Worm (Caenorhabditis elegans) whole organism, mixed stage, embryonic: Measurements from ENCODE around the gene K09D9.1.

ENCODE experiments used
- M03D4.4 ChIP-seq: sonication (generic microtip); optimal IDR thresholded peaks from 2 replicates; lab custom pipeline; 2017; ENCODE audit warnings: mild to moderate bottlenecking, missing genetic modification characterization, missing compliant biosample characterization
- bed-3 ChIP-seq: fragments of 200-800 bp; sonication (Bioruptor generic); optimal IDR thresholded peaks from 3 replicates; lab custom pipeline; 2018; ENCODE audit warnings: mild to moderate bottlenecking, missing genetic modification characterization, moderate library complexity, missing compliant biosample characterization
- blmp-1 ChIP-seq: fragments of 150-350 bp; optimal IDR thresholded peaks from 2 replicates; lab custom pipeline; 2014; ENCODE audit warnings: missing biosample characterization, missing genetic modification characterization
- ceh-39 ChIP-seq: fragments of 150-350 bp; optimal IDR thresholded peaks from 2 replicates; lab custom pipeline; 2014; ENCODE audit warnings: missing biosample characterization, missing genetic modification characterization
- ceh-43 ChIP-seq: fragments of 200-800 bp; sonication (Bioruptor generic); optimal IDR thresholded peaks from 2 replicates; lab custom pipeline; 2018; ENCODE audit warnings: mild to moderate bottlenecking, missing genetic modification characterization, moderate library complexity, missing compliant biosample characterization
- ces-1 ChIP-seq: fragments of 150-350 bp; optimal IDR thresholded peaks from 2 replicates; lab custom pipeline; 2014; ENCODE audit warnings: missing biosample characterization, missing genetic modification reagents, missing genetic modification characterization
- cnd-1 ChIP-seq: fragments of 200-800 bp; sonication (Bioruptor generic); optimal IDR thresholded peaks from 2 replicates; lab custom pipeline; 2018; ENCODE audit warnings: mild to moderate bottlenecking, missing genetic modification characterization, missing compliant biosample characterization
- drap-1 ChIP-seq: fragments of 200-800 bp; sonication (Bioruptor generic); optimal IDR thresholded peaks from 3 replicates; lab custom pipeline; 2018; ENCODE audit warnings: mild to moderate bottlenecking, missing genetic modification characterization, missing compliant biosample characterization
- elt-1 ChIP-seq: sonication (generic microtip); optimal IDR thresholded peaks from 2 replicates; lab custom pipeline; 2017; ENCODE audit warnings: missing genetic modification characterization, mild to moderate bottlenecking, missing compliant biosample characterization, antibody characterized with exemption, moderate library complexity, borderline replicate concordance; ENCODE audit not compliant: insufficient read depth
- elt-3 ChIP-seq: fragments of 150-350 bp; optimal IDR thresholded peaks from 2 replicates; lab custom pipeline; 2014; ENCODE audit warnings: missing biosample characterization, missing genetic modification characterization
- hlh-1 ChIP-seq: fragments of 150-350 bp; optimal IDR thresholded peaks from 2 replicates; lab custom pipeline; 2014; ENCODE audit warnings: missing biosample characterization, missing genetic modification reagents, missing genetic modification characterization
- lin-32 ChIP-seq: fragments of 200-800 bp; sonication (Bioruptor generic); optimal IDR thresholded peaks from 2 replicates; lab custom pipeline; 2018; ENCODE audit warnings: mild to moderate bottlenecking, missing genetic modification characterization, missing compliant biosample characterization
- lsy-2 ChIP-seq: fragments of 150-350 bp; optimal IDR thresholded peaks from 2 replicates; lab custom pipeline; 2014; ENCODE audit warnings: missing biosample characterization, missing genetic modification characterization
- mab-5 ChIP-seq: fragments of 150-350 bp; optimal IDR thresholded peaks from 2 replicates; lab custom pipeline; 2014; ENCODE audit warnings: missing biosample characterization, missing genetic modification characterization
- mep-1 ChIP-seq: fragments of 150-350 bp; optimal IDR thresholded peaks from 2 replicates; lab custom pipeline; 2017; ENCODE audit warnings: missing biosample characterization, missing genetic modification reagents, missing genetic modification characterization, inconsistent platforms
- mls-2 ChIP-seq: sonication (generic microtip); optimal IDR thresholded peaks from 2 replicates; lab custom pipeline; 2016; ENCODE audit warnings: mild to moderate bottlenecking, missing genetic modification characterization, moderate library complexity, missing compliant biosample characterization
- nhr-12 ChIP-seq: fragments of 150-350 bp; optimal IDR thresholded peaks from 2 replicates; lab custom pipeline; 2014; ENCODE audit warnings: missing biosample characterization, missing genetic modification characterization
- nhr-237 ChIP-seq: fragments of 150-350 bp; optimal IDR thresholded peaks from 2 replicates; lab custom pipeline; 2014; ENCODE audit warnings: missing biosample characterization, missing genetic modification characterization
- nhr-28 ChIP-seq: fragments of 150-350 bp; optimal IDR thresholded peaks from 2 replicates; lab custom pipeline; 2014; ENCODE audit warnings: missing biosample characterization, missing genetic modification characterization
- nhr-76 ChIP-seq: sonication (generic microtip); optimal IDR thresholded peaks from 2 replicates; lab custom pipeline; 2017; ENCODE audit warnings: missing biosample characterization, missing genetic modification characterization
- sem-2 ChIP-seq: fragments of 200-800 bp; sonication (Bioruptor generic); optimal IDR thresholded peaks from 2 replicates; lab custom pipeline; 2018; ENCODE audit warnings: mild to moderate bottlenecking, missing genetic modification characterization, missing compliant biosample characterization
- snpc-4 ChIP-seq: fragments of 150-350 bp; optimal IDR thresholded peaks from 2 replicates; lab custom pipeline; 2014; ENCODE audit warnings: missing biosample characterization, missing genetic modification characterization
- sptf-1 ChIP-seq: sonication (generic microtip); optimal IDR thresholded peaks from 2 replicates; lab custom pipeline; 2017; ENCODE audit warnings: mild to moderate bottlenecking, missing genetic modification characterization, moderate library complexity, missing compliant biosample characterization
- tbx-8 ChIP-seq: fragments of 200-800 bp; sonication (Bioruptor generic); optimal IDR thresholded peaks from 2 replicates; lab custom pipeline; 2018; ENCODE audit warnings: mild to moderate bottlenecking, missing genetic modification characterization, moderate library complexity, missing compliant biosample characterization
- unc-120 ChIP-seq: sonication (generic microtip); optimal IDR thresholded peaks from 2 replicates; lab custom pipeline; 2017; ENCODE audit warnings: missing genetic modification characterization, missing compliant biosample characterization; ENCODE audit not compliant: poor library complexity, severe bottlenecking
- unc-39 ChIP-seq: fragments of 150-350 bp; optimal IDR thresholded peaks from 2 replicates; lab custom pipeline; 2014; ENCODE audit warnings: missing biosample characterization, missing genetic modification characterization
- unc-62 ChIP-seq: fragments of 150-350 bp; optimal IDR thresholded peaks from 2 replicates; lab custom pipeline; 2014; ENCODE audit warnings: missing biosample characterization, missing genetic modification reagents, missing genetic modification characterization
- zip-8 ChIP-seq: fragments of 150-350 bp; optimal IDR thresholded peaks from 2 replicates; lab custom pipeline; 2014; ENCODE audit warnings: missing biosample characterization, missing genetic modification characterization
- ztf-11 ChIP-seq: fragments of 150-350 bp; optimal IDR thresholded peaks from 2 replicates; lab custom pipeline; 2014; ENCODE audit warnings: missing biosample characterization, missing genetic modification characterization

K09D9.1 gene

ce11 chrV:4034303-4034702 lies 9.5 kb downstream of the K09D9.1 start, which contains the start of gene C49G7.7:
Gene C49G7.7, plus strand, starts transcription at chrV:4034476.
- no peak for TF ChIP-seq nhr-237

ce11 chrV:4035811-4036210 lies 11.0 kb downstream of the K09D9.1 start, which contains the start of gene C49G7.13:
Gene C49G7.13, plus strand, starts transcription at chrV:4036111.
- TF ChIP-seq unc-62 (GFP tag; lab: Kevin White, UChicago) (no peak), ztf-11 (no peak), lsy-2 (no peak), snpc-4 (tag; lab: Kevin White, UChicago) (no peak), elt-3 (tag; lab: Kevin White, UChicago) (no peak), cnd-1 (tag; lab: Kevin White, UChicago) (no peak), blmp-1 (no peak), tbx-8 (GFP tag; lab: Kevin White, UChicago) (no peak), elt-1 (no peak), hlh-1 (tag; lab: Kevin White, UChicago) (no peak), mls-2 (tag; lab: Kevin White, UChicago) (no peak), unc-39 (tag; lab: Kevin White, UChicago) (no peak), sem-2 (GFP tag; lab: Kevin White, UChicago) (no peak), mep-1 (no peak)

- no peak for TF ChIP-seq ces-1 (GFP tag; lab: Kevin White, UChicago)
- TF ChIP-seq cnd-1 (tag; lab: Kevin White, UChicago): no peak
- no peak for TF ChIP-seq mab-5 (tag; lab: Kevin White, UChicago)
- no peak for TF ChIP-seq snpc-4 (tag; lab: Kevin White, UChicago)
- no peak for TF ChIP-seq zip-8 (tag; lab: Kevin White, UChicago)
- no peak for TF ChIP-seq unc-39 (tag; lab: Kevin White, UChicago)
- TF ChIP-seq drap-1 (GFP tag; lab: Kevin White, UChicago): no peak
Observed at ce11 chrV:4038110-4038509, 13.3 kb downstream of the K09D9.1 start, which contains the start of gene C49G7.12. Gene C49G7.12, plus strand, starts transcription at chrV:4038410.

ce11 chrV:4038557-4038956 lies 13.7 kb downstream of the K09D9.1 start:
- no peak for TF ChIP-seq nhr-28 (tag; lab: Kevin White, UChicago)
- TF ChIP-seq zip-8 (tag; lab: Kevin White, UChicago): no peak

- TF ChIP-seq nhr-12 (tag; lab: Kevin White, UChicago): no peak
- no peak for TF ChIP-seq ceh-39
- no peak for TF ChIP-seq snpc-4 (tag; lab: Kevin White, UChicago)
- TF ChIP-seq sem-2 (GFP tag; lab: Kevin White, UChicago): no peak
- TF ChIP-seq lsy-2: no peak
- TF ChIP-seq ztf-11: no peak
- TF ChIP-seq tbx-8 (GFP tag; lab: Kevin White, UChicago): no peak
- no peak for TF ChIP-seq M03D4.4 (tag; lab: Kevin White, UChicago)
- TF ChIP-seq mep-1: no peak
- no peak for TF ChIP-seq ces-1 (GFP tag; lab: Kevin White, UChicago)
- no peak for TF ChIP-seq nhr-76 (tag; lab: Kevin White, UChicago)
- no peak for TF ChIP-seq lin-32 (GFP tag; lab: Kevin White, UChicago)
- TF ChIP-seq unc-120 (tag; lab: Kevin White, UChicago): no peak
- TF ChIP-seq nhr-28 (tag; lab: Kevin White, UChicago): no peak
- TF ChIP-seq unc-39 (tag; lab: Kevin White, UChicago): no peak
- TF ChIP-seq sptf-1: no peak
- TF ChIP-seq drap-1 (GFP tag; lab: Kevin White, UChicago): no peak
- TF ChIP-seq nhr-237: no peak
Observed at ce11 chrV:4041853-4042424, 17.1 kb downstream of the K09D9.1 start, which contains the start of the genes C49G7.10 and irg-2. Gene C49G7.10, minus strand, starts transcription at chrV:4042021. Gene irg-2, plus strand, starts transcription at chrV:4042181.

DNA sequence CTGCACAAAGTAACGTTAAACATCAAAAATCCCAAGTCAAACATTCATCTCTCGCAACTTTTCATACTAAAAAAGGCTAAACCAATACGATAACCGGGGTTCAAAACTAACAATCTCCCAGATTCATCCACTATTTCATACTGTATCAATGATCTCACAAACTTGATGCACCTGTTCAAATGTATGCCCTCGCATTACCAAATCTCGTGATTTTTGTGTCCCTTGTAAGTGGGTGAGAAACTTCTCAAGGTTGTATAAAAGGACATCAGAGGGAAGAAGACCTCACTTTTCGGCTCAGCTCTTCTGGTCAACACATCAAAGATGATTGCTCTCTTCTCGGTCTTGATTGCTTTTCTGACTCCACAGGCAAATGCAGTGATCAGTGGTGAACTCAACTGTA lies 18.8 kb downstream of the K09D9.1 start, which contains the start of gene phat-3:
Gene phat-3 (plus strand): TSS at position 301 of the 400 bp plus-strand sequence.
- TF ChIP-seq lin-32 (GFP tag; lab: Kevin White, UChicago) (no peak), nhr-12 (tag; lab: Kevin White, UChicago) (no peak), drap-1 (GFP tag; lab: Kevin White, UChicago) (no peak), nhr-76 (tag; lab: Kevin White, UChicago) (no peak), elt-1 (no peak), hlh-1 (tag; lab: Kevin White, UChicago) (no peak), unc-39 (tag; lab: Kevin White, UChicago) (no peak), ztf-11 (no peak), ceh-39 (no peak), M03D4.4 (tag; lab: Kevin White, UChicago) (no peak), elt-3 (tag; lab: Kevin White, UChicago) (no peak), nhr-237 (no peak), mep-1 (no peak), unc-62 (GFP tag; lab: Kevin White, UChicago) (no peak), lsy-2 (no peak), bed-3 (GFP tag; lab: Kevin White, UChicago) (no peak), mls-2 (tag; lab: Kevin White, UChicago) (no peak), ceh-43 (GFP tag; lab: Kevin White, UChicago) (no peak)
